Worm (Caenorhabditis elegans) whole organism, young adult: ENCODE measurements around the gene Y105C5A.10.

Experiments used
- T26A5.8 ChIP-seq: sonication (generic microtip); optimal IDR thresholded peaks from 2 replicates; lab custom pipeline; 2016; ENCODE audit warnings: missing genetic modification characterization, missing compliant biosample characterization
- hlh-26 ChIP-seq: fragments of 200-800 bp; sonication (Bioruptor generic); conservative IDR thresholded peaks from 2 replicates; pipeline ENCODE4 v1.3.6; 2022; ENCODE audit warnings: missing genetic modification reagents, missing genetic modification characterization, missing compliant biosample characterization
- sea-2 ChIP-seq: fragments of 200-800 bp; sonication (Bioruptor generic); IDR thresholded peaks from 2 replicates; pipeline ENCODE4 v1.3.6; 2022; ENCODE audit warnings: missing genetic modification characterization, missing compliant biosample characterization

DNA sequence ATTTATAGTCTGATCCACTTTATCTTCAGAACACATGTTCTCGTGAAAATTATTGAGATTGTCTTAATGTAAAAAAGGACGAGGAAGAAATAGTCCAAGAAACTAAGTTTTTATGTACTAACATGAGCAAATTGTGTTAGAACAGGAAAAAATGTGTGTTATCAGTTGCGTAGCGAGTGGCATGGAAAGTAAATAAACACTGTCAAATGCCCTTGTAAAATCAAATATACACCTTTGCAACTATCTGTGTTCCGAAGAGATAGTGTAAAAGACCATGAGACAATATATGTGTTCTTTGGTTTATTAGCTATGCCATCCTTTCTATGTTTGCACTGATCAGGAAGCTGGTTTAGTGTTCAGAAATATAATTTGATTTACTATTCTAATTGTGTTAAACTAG lies 42.5 kb upstream of the Y105C5A.10 start:
- TF ChIP-seq sea-2 (GFP tag; lab: Robert Waterston, UW) (no peak), hlh-26 (GFP tag; lab: Robert Waterston, UW) (no peak), T26A5.8 (tag; lab: Kevin White, UChicago) (no peak)
